Worm (Caenorhabditis elegans) whole organism, L2 larva: Measurements from ENCODE around the gene ZK616.3.

Source experiments
- C34F6.9 ChIP-seq: fragments of 150-350 bp; optimal IDR thresholded peaks from 2 replicates; lab custom pipeline; 2014; ENCODE audit warnings: missing biosample characterization, missing genetic modification characterization
- R02D3.7 ChIP-seq: fragments of 150-350 bp; optimal IDR thresholded peaks from 2 replicates; lab custom pipeline; 2014; ENCODE audit warnings: missing biosample characterization, missing genetic modification characterization
- Y55F3AM.14 ChIP-seq: fragments of 200-800 bp; sonication (Bioruptor generic); optimal IDR thresholded peaks from 2 replicates; lab custom pipeline; 2018; ENCODE audit warnings: mild to moderate bottlenecking, missing genetic modification characterization, missing compliant biosample characterization
- ZK546.5 ChIP-seq: sonication (generic microtip); optimal IDR thresholded peaks from 2 replicates; lab custom pipeline; 2017; ENCODE audit warnings: missing biosample characterization, missing genetic modification characterization
- aly-2 ChIP-seq: fragments of 150-350 bp; optimal IDR thresholded peaks from 2 replicates; lab custom pipeline; 2014; ENCODE audit warnings: missing biosample characterization, missing genetic modification characterization
- ama-1 ChIP-seq: fragments of 150-350 bp; optimal IDR thresholded peaks from 2 replicates; lab custom pipeline; 2018; ENCODE audit warnings: inconsistent platforms
- ceh-16 ChIP-seq: fragments of 150-350 bp; optimal IDR thresholded peaks from 2 replicates; lab custom pipeline; 2014; ENCODE audit warnings: missing biosample characterization, missing genetic modification characterization
- ceh-82 ChIP-seq: fragments of 150-350 bp; optimal IDR thresholded peaks from 2 replicates; lab custom pipeline; 2014; ENCODE audit warnings: missing biosample characterization, missing genetic modification characterization
- dmd-4 ChIP-seq: sonication (generic microtip); optimal IDR thresholded peaks from 2 replicates; lab custom pipeline; 2017; ENCODE audit warnings: missing biosample characterization, missing genetic modification characterization
- egl-27 ChIP-seq: sonication (generic microtip); optimal IDR thresholded peaks from 3 replicates; lab custom pipeline; 2017; ENCODE audit warnings: missing biosample characterization, missing genetic modification reagents, missing genetic modification characterization
- elt-1 ChIP-seq: fragments of 150-350 bp; optimal IDR thresholded peaks from 2 replicates; lab custom pipeline; 2014; ENCODE audit warnings: missing biosample characterization, missing genetic modification characterization
- elt-3 ChIP-seq: sonication (generic microtip); optimal IDR thresholded peaks from 2 replicates; lab custom pipeline; 2017; ENCODE audit warnings: missing biosample characterization, missing genetic modification characterization
- fos-1 ChIP-seq: fragments of 150-350 bp; optimal IDR thresholded peaks from 2 replicates; lab custom pipeline; 2014; ENCODE audit warnings: missing biosample characterization, missing genetic modification characterization
- lin-11 ChIP-seq: fragments of 150-350 bp; sonication (generic microtip); optimal IDR thresholded peaks from 2 replicates; lab custom pipeline; 2014; ENCODE audit warnings: missing biosample characterization, missing genetic modification characterization, inconsistent platforms, mixed read lengths
- lsy-2 ChIP-seq, 2 experiments: fragments of 150-350 bp in 1 of 2; sonication (generic microtip) in 1 of 2; optimal IDR thresholded peaks; 2 replicates each; lab custom pipeline; 2014 to 2017; ENCODE audit warnings: missing biosample characterization in 2 of 2, missing genetic modification characterization in 2 of 2
- mab-5 ChIP-seq: fragments of 150-350 bp; optimal IDR thresholded peaks from 2 replicates; lab custom pipeline; 2014; ENCODE audit warnings: missing biosample characterization, missing genetic modification characterization
- mbf-1 ChIP-seq: sonication (generic microtip); optimal IDR thresholded peaks from 2 replicates; lab custom pipeline; 2017; ENCODE audit warnings: missing biosample characterization, missing genetic modification characterization
- mdl-1 ChIP-seq, 2 experiments: fragments of 150-350 bp in 1 of 2; sonication (generic microtip) in 1 of 2; optimal IDR thresholded peaks; 2 replicates each; lab custom pipeline; 2017; ENCODE audit warnings: missing biosample characterization in 2 of 2, missing genetic modification characterization in 2 of 2
- nhr-11 ChIP-seq: fragments of 150-350 bp; optimal IDR thresholded peaks from 2 replicates; lab custom pipeline; 2014; ENCODE audit warnings: missing biosample characterization, missing genetic modification characterization
- nhr-129 ChIP-seq: fragments of 150-350 bp; optimal IDR thresholded peaks from 2 replicates; lab custom pipeline; 2014; ENCODE audit warnings: missing biosample characterization, missing genetic modification characterization
- nhr-21 ChIP-seq: fragments of 150-350 bp; optimal IDR thresholded peaks from 2 replicates; lab custom pipeline; 2014; ENCODE audit warnings: missing biosample characterization, missing genetic modification characterization
- nhr-237 ChIP-seq: fragments of 150-350 bp; optimal IDR thresholded peaks from 2 replicates; lab custom pipeline; 2014; ENCODE audit warnings: missing biosample characterization, missing genetic modification characterization
- nhr-25 ChIP-seq: fragments of 150-350 bp; sonication (generic microtip); optimal IDR thresholded peaks from 3 replicates; lab custom pipeline; 2014; ENCODE audit warnings: missing biosample characterization, missing genetic modification characterization
- nhr-6 ChIP-seq: fragments of 150-350 bp; optimal IDR thresholded peaks from 2 replicates; lab custom pipeline; 2014; ENCODE audit warnings: missing biosample characterization, missing genetic modification characterization
- nhr-77 ChIP-seq: fragments of 150-350 bp; optimal IDR thresholded peaks from 2 replicates; lab custom pipeline; 2014; ENCODE audit warnings: missing biosample characterization, missing genetic modification characterization
- peb-1 ChIP-seq: fragments of 150-350 bp; optimal IDR thresholded peaks from 2 replicates; lab custom pipeline; 2014; ENCODE audit warnings: missing biosample characterization, missing genetic modification characterization
- sem-4 ChIP-seq: fragments of 150-350 bp; optimal IDR thresholded peaks from 2 replicates; lab custom pipeline; 2014; ENCODE audit warnings: missing biosample characterization, missing genetic modification reagents, missing genetic modification characterization
- skn-1 ChIP-seq: sonication (generic microtip); optimal IDR thresholded peaks from 2 replicates; lab custom pipeline; 2017; ENCODE audit warnings: missing biosample characterization, missing genetic modification characterization
- snpc-4 ChIP-seq: fragments of 150-350 bp; optimal IDR thresholded peaks from 2 replicates; lab custom pipeline; 2014; ENCODE audit warnings: missing biosample characterization, missing genetic modification characterization
- unc-55 ChIP-seq: fragments of 150-350 bp; sonication (generic microtip); optimal IDR thresholded peaks from 3 replicates; lab custom pipeline; 2014; ENCODE audit warnings: missing biosample characterization, missing genetic modification reagents, missing genetic modification characterization
- unc-62 ChIP-seq: fragments of 150-350 bp; optimal IDR thresholded peaks from 2 replicates; lab custom pipeline; 2014; ENCODE audit warnings: missing biosample characterization, missing genetic modification reagents, missing genetic modification characterization
- zag-1 ChIP-seq: fragments of 150-350 bp; optimal IDR thresholded peaks from 2 replicates; lab custom pipeline; 2014; ENCODE audit warnings: missing biosample characterization, missing genetic modification characterization
- ztf-1 ChIP-seq: fragments of 200-800 bp; sonication (Bioruptor generic); conservative IDR thresholded peaks from 2 replicates; pipeline ENCODE4 v1.3.6; 2022; ENCODE audit warnings: missing genetic modification characterization, missing compliant biosample characterization
- ztf-11 ChIP-seq: sonication (generic microtip); optimal IDR thresholded peaks from 2 replicates; lab custom pipeline; 2017; ENCODE audit warnings: missing biosample characterization, missing genetic modification characterization
- ztf-4 ChIP-seq: fragments of 150-350 bp; optimal IDR thresholded peaks from 2 replicates; lab custom pipeline; 2014; ENCODE audit warnings: missing biosample characterization, missing genetic modification characterization

ZK616.3 gene

ce11 chrIV:5396769-5397168 is at the start of gene ZK616.3:
TSS of gene ZK616.3 (plus strand) at chrIV:5397069.
- TF ChIP-seq nhr-237 (tag; lab: Kevin White, UChicago) (no peak), ZK546.5 (tag; lab: Kevin White, UChicago) (no peak), ztf-11 (no peak), ztf-4 (tag; lab: Kevin White, UChicago) (no peak), ama-1 (lab: Kevin White, UChicago) (no peak), egl-27 (tag; lab: Kevin White, UChicago) (no peak), Y55F3AM.14 (GFP tag; lab: Kevin White, UChicago) (no peak), nhr-6 (tag; lab: Kevin White, UChicago) (no peak), sem-4 (no peak), nhr-25 (tag; lab: Kevin White, UChicago) (no peak), elt-3 (no peak), ceh-82 (no peak), R02D3.7 (tag; lab: Kevin White, UChicago) (no peak), mbf-1 (no peak), ztf-1 (GFP tag; lab: Robert Waterston, UW) (no peak), ceh-16 (tag; lab: Kevin White, UChicago) (no peak)

- peak; percentile 68 for TF ChIP-seq fos-1 (tag; lab: Kevin White, UChicago)
Measured at ce11 chrIV:5350480-5351193, 46.2 kb upstream of the ZK616.3 start, which contains the start of gene gba-4. TSS of gene gba-4 (minus strand) at chrIV:5350897.

- no peak for TF ChIP-seq lsy-2 (tag; optimal IDR thresholded peaks at IDR 0.05; lab: Kevin White, UChicago)
Measured at ce11 chrIV:5353364-5353763, 43.5 kb upstream of the ZK616.3 start, which contains the start of gene Y4C6B.7. TSS of gene Y4C6B.7 (minus strand) at chrIV:5353464.

ce11 chrIV:5354124-5354523 is 42.7 kb upstream of the ZK616.3 start, which contains the start of gene Y4C6B.1:
TSS of gene Y4C6B.1 (plus strand) at chrIV:5354488.
- TF ChIP-seq unc-62 (GFP tag; lab: Kevin White, UChicago) (no peak), C34F6.9 (tag; lab: Kevin White, UChicago) (no peak), nhr-21 (tag; lab: Kevin White, UChicago) (no peak), unc-55 (GFP tag; lab: Kevin White, UChicago) (peak; percentile 16), dmd-4 (tag; lab: Kevin White, UChicago) (no peak), peb-1 (no peak), sem-4 (no peak), lsy-2 (tag; optimal IDR thresholded peaks at IDR 0.05; lab: Kevin White, UChicago) (peak in 1 of 2 experiments; percentile 87)

- TF ChIP-seq dmd-4 (tag; lab: Kevin White, UChicago): no peak
- TF ChIP-seq mdl-1 (tag; optimal IDR thresholded peaks at IDR 0.05; lab: Kevin White, UChicago): no peak
- no peak for TF ChIP-seq nhr-11 (tag; lab: Kevin White, UChicago)
- TF ChIP-seq aly-2: no peak
Measured at ce11 chrIV:5354564-5354963, 42.3 kb upstream of the ZK616.3 start.

ce11 chrIV:5360533-5360932 is 36.3 kb upstream of the ZK616.3 start, which contains the start of gene F41H10.5:
TSS of gene F41H10.5 (plus strand) at chrIV:5360907.
- no peak for TF ChIP-seq ztf-1 (GFP tag; lab: Robert Waterston, UW)
- no peak for TF ChIP-seq nhr-237 (tag; lab: Kevin White, UChicago)
- TF ChIP-seq snpc-4: no peak
- no peak for TF ChIP-seq unc-62 (GFP tag; lab: Kevin White, UChicago)
- no peak for TF ChIP-seq mab-5 (tag; lab: Kevin White, UChicago)
- no peak for TF ChIP-seq zag-1 (tag; lab: Kevin White, UChicago)
- TF ChIP-seq unc-55 (GFP tag; lab: Kevin White, UChicago): no peak
- no peak for TF ChIP-seq sem-4
- no peak for TF ChIP-seq nhr-129 (tag; lab: Kevin White, UChicago)
- TF ChIP-seq nhr-11 (tag; lab: Kevin White, UChicago): no peak
- no peak for TF ChIP-seq ztf-11
- TF ChIP-seq skn-1 (tag; lab: Kevin White, UChicago): no peak
- TF ChIP-seq nhr-25 (tag; lab: Kevin White, UChicago): no peak
- TF ChIP-seq elt-1 (tag; lab: Kevin White, UChicago): no peak
- no peak for TF ChIP-seq nhr-77 (tag; lab: Kevin White, UChicago)
- TF ChIP-seq lin-11 (tag; lab: Kevin White, UChicago): no peak
- no peak for TF ChIP-seq nhr-21 (tag; lab: Kevin White, UChicago)
